Worm (Caenorhabditis elegans) whole organism, early embryonic: Measurements from ENCODE around the gene D1086.12.

Source experiments
- ama-1 ChIP-seq: fragments of 150-350 bp; optimal IDR thresholded peaks from 2 replicates; lab custom pipeline; 2014
- ceh-13 ChIP-seq: fragments of 200-800 bp; sonication (Bioruptor generic); optimal IDR thresholded peaks from 2 replicates; lab custom pipeline; 2018; ENCODE audit warnings: mild to moderate bottlenecking, missing genetic modification characterization, missing compliant biosample characterization
- hmbx-1 ChIP-seq: sonication (generic microtip); optimal IDR thresholded peaks from 2 replicates; lab custom pipeline; 2016; ENCODE audit warnings: mild to moderate bottlenecking, missing genetic modification characterization, missing compliant biosample characterization
- pes-1 ChIP-seq: fragments of 200-800 bp; sonication (Bioruptor generic); IDR thresholded peaks from 2 replicates; pipeline ENCODE4 v1.3.6; 2022; ENCODE audit warnings: missing genetic modification reagents, missing genetic modification characterization, missing compliant biosample characterization
- tbx-37 ChIP-seq: fragments of 200-800 bp; sonication (Bioruptor generic); conservative IDR thresholded peaks from 2 replicates; pipeline ENCODE4 v1.3.6; 2022; ENCODE audit warnings: missing genetic modification reagents, missing genetic modification characterization, missing compliant biosample characterization

- TF ChIP-seq pes-1 (GFP tag; lab: Robert Waterston, UW), result no peak
- TF ChIP-seq hmbx-1 (tag; lab: Kevin White, UChicago), result no peak
- TF ChIP-seq ama-1 (lab: Kevin White, UChicago), result no peak
- no peak for TF ChIP-seq ceh-13
- TF ChIP-seq tbx-37 (GFP tag; lab: Robert Waterston, UW), result no peak
These were observed 18.5 kb upstream of the D1086.12 start, which contains the start of gene D1086.10 for ce11 chrV:14082453-14082852.
